Fruit fly (Drosophila melanogaster) whole organism, embryonic: ENCODE measurements around the gene Srg3.

ENCODE experiments used
- Awh ChIP-seq: fragments of 200-800 bp; sonication (Bioruptor generic); IDR thresholded peaks from 2 replicates; pipeline ENCODE4, ENCODE4 v1.3.6; 2022; ENCODE audit warnings: missing biosample characterization, missing genetic modification characterization
- Bgb ChIP-seq: fragments of 200-800 bp; sonication (Bioruptor generic); IDR thresholded peaks from 2 replicates; pipeline ENCODE4 v1.3.6; 2022; ENCODE audit warnings: missing biosample characterization, missing genetic modification characterization; ENCODE audit not compliant: partially characterized antibody
- CG10979 ChIP-seq: fragments of 200-800 bp; sonication (Bioruptor generic); optimal IDR thresholded peaks from 2 replicates; lab custom pipeline; 2018; ENCODE audit warnings: missing biosample characterization, mild to moderate bottlenecking, missing genetic modification characterization, moderate library complexity
- CG11093 ChIP-seq: fragments of 200-800 bp; sonication (Bioruptor generic); IDR thresholded peaks from 3 replicates; pipeline ENCODE4 v1.3.6; 2022; ENCODE audit warnings: missing biosample characterization, missing genetic modification characterization
- CG12155 ChIP-seq: fragments of 200-800 bp; sonication (Bioruptor generic); optimal IDR thresholded peaks from 3 replicates; lab custom pipeline; 2016; ENCODE audit warnings: missing biosample characterization, missing genetic modification characterization
- CG13894 ChIP-seq: fragments of 200-800 bp; sonication (Bioruptor generic); optimal IDR thresholded peaks from 3 replicates; lab custom pipeline; 2018; ENCODE audit warnings: missing biosample characterization, mild to moderate bottlenecking, missing genetic modification characterization, moderate library complexity
- CG1529 ChIP-seq: fragments of 200-800 bp; sonication (Bioruptor generic); optimal IDR thresholded peaks from 3 replicates; lab custom pipeline; 2018; ENCODE audit warnings: missing biosample characterization, missing genetic modification characterization
- CG15514 ChIP-seq: fragments of 200-800 bp; sonication (Bioruptor generic); optimal IDR thresholded peaks from 3 replicates; lab custom pipeline; 2017; ENCODE audit warnings: missing biosample characterization, missing genetic modification characterization, mild to moderate bottlenecking, moderate library complexity, missing genetic modification reagents
- CG16779 ChIP-seq: fragments of 200-800 bp; sonication (Bioruptor generic); IDR thresholded peaks from 2 replicates; pipeline ENCODE4 v1.3.6; 2022; ENCODE audit warnings: missing biosample characterization, missing genetic modification characterization
- CG2875 ChIP-seq: fragments of 200-800 bp; sonication (Bioruptor generic); optimal IDR thresholded peaks from 2 replicates; lab custom pipeline; 2017; ENCODE audit warnings: missing biosample characterization, mild to moderate bottlenecking, missing genetic modification characterization, missing genetic modification reagents
- CG31441 ChIP-seq: fragments of 200-800 bp; sonication (Bioruptor generic); IDR thresholded peaks from 2 replicates; pipeline ENCODE4 v1.3.6; 2022; ENCODE audit warnings: missing biosample characterization, missing genetic modification characterization
- CG32532 ChIP-seq: fragments of 200-800 bp; sonication (Bioruptor generic); IDR thresholded peaks from 2 replicates; pipeline ENCODE4 v1.3.6; 2022; ENCODE audit warnings: missing biosample characterization, missing genetic modification characterization
- CG4360 ChIP-seq: fragments of 200-800 bp; sonication (Bioruptor generic); IDR thresholded peaks from 2 replicates; pipeline ENCODE4 v1.3.6; 2022; ENCODE audit warnings: missing biosample characterization, missing genetic modification characterization
- CG4730 ChIP-seq: fragments of 200-800 bp; sonication (Bioruptor generic); IDR thresholded peaks from 2 replicates; pipeline ENCODE4 v1.3.6; 2022; ENCODE audit warnings: missing biosample characterization, missing genetic modification characterization
- CG5180 ChIP-seq: fragments of 200-800 bp; sonication (Bioruptor generic); optimal IDR thresholded peaks from 3 replicates; lab custom pipeline; 2017; ENCODE audit warnings: missing biosample characterization, missing genetic modification characterization, mild to moderate bottlenecking, moderate library complexity, missing genetic modification reagents
- CG6272 ChIP-seq: fragments of 200-800 bp; sonication (Bioruptor generic); IDR thresholded peaks from 2 replicates; pipeline ENCODE4 v1.3.6; 2022; ENCODE audit warnings: missing biosample characterization, missing genetic modification characterization
- CG6689 ChIP-seq: fragments of 200-800 bp; sonication (Bioruptor generic); IDR thresholded peaks from 2 replicates; pipeline ENCODE4 v1.3.6; 2022; ENCODE audit warnings: missing biosample characterization, missing genetic modification characterization
- CG9609 ChIP-seq: fragments of 200-800 bp; sonication (Bioruptor generic); optimal IDR thresholded peaks from 3 replicates; lab custom pipeline; 2016; ENCODE audit warnings: missing biosample characterization, missing genetic modification characterization
- CTCF ChIP-seq: fragments of 200-800 bp; sonication (Bioruptor generic); optimal IDR thresholded peaks from 2 replicates; lab custom pipeline; 2017; ENCODE audit warnings: missing biosample characterization, mild to moderate bottlenecking, missing genetic modification characterization, moderate library complexity
- D ChIP-seq, 2 experiments: fragments of 200-800 bp in 1 of 2; fragments of >200 bp in 1 of 2; sonication (Bioruptor generic) in 1 of 2; optimal IDR thresholded peaks; 2 replicates in 1 of 2; 3 replicates in 1 of 2; lab custom pipeline; 2017; ENCODE audit warnings: mild to moderate bottlenecking in 1 of 2, missing biosample characterization in 1 of 2, missing genetic modification characterization in 1 of 2, missing genetic modification reagents in 1 of 2
- Dref ChIP-seq: fragments of 200-800 bp; sonication (Bioruptor generic); IDR thresholded peaks from 2 replicates; pipeline ENCODE4 v1.3.6; 2022; ENCODE audit warnings: missing biosample characterization, missing genetic modification characterization
- Fer2 ChIP-seq: fragments of 200-800 bp; sonication (Bioruptor generic); optimal IDR thresholded peaks from 2 replicates; lab custom pipeline; 2018; ENCODE audit warnings: missing biosample characterization, mild to moderate bottlenecking, missing genetic modification characterization, moderate library complexity
- PHDP ChIP-seq: fragments of 200-800 bp; sonication (Bioruptor generic); optimal IDR thresholded peaks from 3 replicates; lab custom pipeline; 2018; ENCODE audit warnings: missing biosample characterization, mild to moderate bottlenecking, missing genetic modification characterization, moderate library complexity
- Scr ChIP-seq: fragments of 200-800 bp; sonication (Bioruptor generic); IDR thresholded peaks from 2 replicates; pipeline ENCODE4 v1.3.6; 2022; ENCODE audit warnings: missing biosample characterization, missing genetic modification characterization; ENCODE audit not compliant: partially characterized antibody
- Stat92E ChIP-seq, 3 experiments: fragments of >200 bp in 2 of 3; fragments of 200-800 bp in 1 of 3; sonication (Bioruptor generic) in 1 of 3; optimal IDR thresholded peaks; 2 replicates each; lab custom pipeline; 2017 to 2019; ENCODE audit warnings: missing biosample characterization in 3 of 3, missing genetic modification characterization in 3 of 3, mild to moderate bottlenecking in 1 of 3, moderate library complexity in 1 of 3
- Trl ChIP-seq, 3 experiments: fragments of >200 bp in 2 of 3; fragments of 200-800 bp in 1 of 3; sonication (Bioruptor generic) in 1 of 3; optimal IDR thresholded peaks; 2 replicates in 1 of 3; 3 replicates in 2 of 3; lab custom pipeline; 2016 to 2017; ENCODE audit warnings: missing biosample characterization in 1 of 3, missing genetic modification characterization in 1 of 3
- ara ChIP-seq: fragments of 200-800 bp; sonication (Bioruptor generic); IDR thresholded peaks from 2 replicates; pipeline ENCODE4 v1.3.6; 2022; ENCODE audit warnings: missing biosample characterization, missing genetic modification characterization
- cg ChIP-seq: fragments of 200-800 bp; sonication (Bioruptor generic); optimal IDR thresholded peaks from 3 replicates; lab custom pipeline; 2019; ENCODE audit warnings: missing biosample characterization, mild to moderate bottlenecking, missing genetic modification characterization, moderate library complexity
- chinmo ChIP-seq: fragments of 200-800 bp; sonication (Bioruptor generic); IDR thresholded peaks from 4 replicates; pipeline ENCODE4 v1.3.6; 2022; ENCODE audit warnings: missing biosample characterization, missing genetic modification characterization; ENCODE audit not compliant: partially characterized antibody
- ci ChIP-seq: fragments of 200-800 bp; sonication (Bioruptor generic); IDR thresholded peaks from 3 replicates; pipeline ENCODE4 v1.3.6; 2022; ENCODE audit warnings: missing biosample characterization, missing genetic modification characterization
- crol ChIP-seq: fragments of 200-800 bp; sonication (Bioruptor generic); IDR thresholded peaks from 2 replicates; pipeline ENCODE4 v1.3.6; 2022; ENCODE audit warnings: missing biosample characterization, missing genetic modification characterization
- fd96Cb ChIP-seq: fragments of 200-800 bp; sonication (Bioruptor generic); optimal IDR thresholded peaks from 2 replicates; lab custom pipeline; 2018; ENCODE audit warnings: missing biosample characterization, mild to moderate bottlenecking, missing genetic modification characterization, moderate library complexity
- gfzf ChIP-seq: fragments of 200-800 bp; sonication (Bioruptor generic); optimal IDR thresholded peaks from 2 replicates; lab custom pipeline; 2016; ENCODE audit warnings: missing biosample characterization, mild to moderate bottlenecking, missing genetic modification characterization, moderate library complexity
- mld ChIP-seq: fragments of 200-800 bp; sonication (Bioruptor generic); IDR thresholded peaks from 3 replicates; pipeline ENCODE4 v1.3.6; 2022; ENCODE audit warnings: missing biosample characterization, missing genetic modification characterization; ENCODE audit not compliant: partially characterized antibody
- nerfin-1 ChIP-seq: fragments of 200-800 bp; sonication (Bioruptor generic); optimal IDR thresholded peaks from 3 replicates; lab custom pipeline; 2019; ENCODE audit warnings: missing biosample characterization, mild to moderate bottlenecking, missing genetic modification characterization, moderate library complexity
- pan ChIP-seq, 4 experiments: fragments of >200 bp in 3 of 4; fragments of 200-800 bp in 1 of 4; sonication (Bioruptor generic) in 1 of 4; optimal IDR thresholded peaks in 3 of 4; IDR thresholded peaks in 1 of 4; 2 replicates each; pipeline versions ENCODE4 v1.3.6 to Lab custom; 2017 to 2022; ENCODE audit warnings: missing biosample characterization in 2 of 4, missing genetic modification characterization in 2 of 4, mixed read lengths in 1 of 4
- pb ChIP-seq: fragments of 200-800 bp; sonication (Bioruptor generic); optimal IDR thresholded peaks from 3 replicates; lab custom pipeline; 2016; ENCODE audit warnings: missing biosample characterization, missing genetic modification characterization
- phol ChIP-seq: fragments of 200-800 bp; sonication (Bioruptor generic); optimal IDR thresholded peaks from 3 replicates; lab custom pipeline; 2018; ENCODE audit warnings: missing biosample characterization, mild to moderate bottlenecking, missing genetic modification characterization, moderate library complexity
- prd ChIP-seq, 3 experiments: fragments of >200 bp in 2 of 3; fragments of 200-800 bp in 1 of 3; sonication (Bioruptor generic) in 1 of 3; optimal IDR thresholded peaks in 2 of 3; IDR thresholded peaks in 1 of 3; 2 replicates in 2 of 3; 3 replicates in 1 of 3; pipeline versions ENCODE4 v1.3.6 to Lab custom; 2017 to 2022; ENCODE audit warnings: missing biosample characterization in 1 of 3, missing genetic modification characterization in 1 of 3
- repo ChIP-seq: fragments of 200-800 bp; sonication (Bioruptor generic); optimal IDR thresholded peaks from 2 replicates; lab custom pipeline; 2016; ENCODE audit warnings: missing biosample characterization, missing genetic modification characterization
- tin ChIP-seq: fragments of 200-800 bp; sonication (Bioruptor generic); optimal IDR thresholded peaks from 3 replicates; lab custom pipeline; 2016; ENCODE audit warnings: missing biosample characterization, missing genetic modification characterization
- trem ChIP-seq: fragments of 200-800 bp; optimal IDR thresholded peaks from 3 replicates; lab custom pipeline; 2019; ENCODE audit warnings: missing biosample characterization, mild to moderate bottlenecking, missing genetic modification characterization, moderate library complexity
- tx ChIP-seq: fragments of 200-800 bp; sonication (Bioruptor generic); optimal IDR thresholded peaks from 2 replicates; lab custom pipeline; 2016; ENCODE audit warnings: missing biosample characterization, missing genetic modification characterization
- zfh1 ChIP-seq: fragments of 200-800 bp; sonication (Bioruptor generic); IDR thresholded peaks from 3 replicates; pipeline ENCODE4 v1.3.6; 2022; ENCODE audit warnings: missing biosample characterization, missing genetic modification characterization

The Srg3 gene

dm6 chr3L:9402157-9402890, 40.7 kb upstream of the Srg3 start, which contains the start of gene eIF4E1 (continued):
- TF ChIP-seq CG4360 (peak; percentile 52; the same call in 1 of the 2 replicates), ara (GFP tag; lab: Robert Waterston, UW) (no peak), Dref (GFP tag; lab: Robert Waterston, UW) (peak; percentile 92), mld (peak; percentile 68), pan (optimal IDR thresholded peaks at IDR 0.05; lab: Kevin White, UChicago) (no peak), pan (GFP tag; optimal IDR thresholded peaks at IDR 0.05 in 1 of 2, IDR thresholded peaks at IDR 0.05 in 1 of 2) (no peak), CG4730 (no peak), CG6272 (GFP tag; lab: Robert Waterston, UW) (no peak), repo (no peak), gfzf (peak; percentile 75)

dm6 chr3L:9404497-9404896, 38.5 kb upstream of the Srg3 start, which contains the start of gene Cpr67B:
Gene Cpr67B (plus strand): TSS chr3L:9404797.
- TF ChIP-seq CG12155 (no peak), Fer2 (tag; lab: Kevin White, UChicago) (no peak), chinmo (GFP tag; lab: Robert Waterston, UW) (0 out of 4 replicates have a peak, but pooled peaks have one; percentile 15), CG13894 (tag; lab: Kevin White, UChicago) (peak; percentile 43)

- no peak for TF ChIP-seq Awh
- TF ChIP-seq pb: no peak
- TF ChIP-seq mld: no peak
- no peak for TF ChIP-seq CG15514 (GFP tag; lab: Kevin White, UChicago)
- TF ChIP-seq CG11093 (GFP tag; lab: Robert Waterston, UW): no peak
- TF ChIP-seq CG31441 (GFP tag; lab: Robert Waterston, UW): no peak
- peak; percentile 64 for TF ChIP-seq crol
- TF ChIP-seq CG4360: no peak
- no peak for TF ChIP-seq CG9609 (GFP tag; lab: Kevin White, UChicago)
- no peak for TF ChIP-seq CG1529 (GFP tag; lab: Kevin White, UChicago)
- TF ChIP-seq CTCF (GFP tag; lab: Kevin White, UChicago): no peak
- TF ChIP-seq CG5180: no peak
- TF ChIP-seq Scr (GFP tag; lab: Robert Waterston, UW): no peak
- peak; percentile 94 for TF ChIP-seq cg
- TF ChIP-seq D (optimal IDR thresholded peaks at IDR 0.05; lab: Kevin White, UChicago): peak; percentile 69
- TF ChIP-seq D (GFP tag; optimal IDR thresholded peaks at IDR 0.05; lab: Kevin White, UChicago): no peak
- TF ChIP-seq CG10979 (tag; lab: Kevin White, UChicago): no peak
- TF ChIP-seq CG6689 (GFP tag; lab: Robert Waterston, UW): no peak
- no peak for TF ChIP-seq Stat92E (GFP tag; optimal IDR thresholded peaks at IDR 0.05; lab: Kevin White, UChicago)
- no peak for TF ChIP-seq Trl (optimal IDR thresholded peaks at IDR 0.05; lab: Kevin White, UChicago)
- TF ChIP-seq Trl (GFP tag; optimal IDR thresholded peaks at IDR 0.05; lab: Kevin White, UChicago): no peak
- peak; percentile 24 for TF ChIP-seq nerfin-1 (tag; lab: Kevin White, UChicago)
- TF ChIP-seq trem (tag; lab: Kevin White, UChicago): no peak
- TF ChIP-seq CG32532 (GFP tag; lab: Robert Waterston, UW): no peak
- TF ChIP-seq prd (optimal IDR thresholded peaks at IDR 0.05; lab: Kevin White, UChicago): no peak
- TF ChIP-seq prd (GFP tag; IDR thresholded peaks at IDR 0.05; lab: Robert Waterston, UW): no peak
- no peak for TF ChIP-seq CG2875 (GFP tag; lab: Kevin White, UChicago)
- TF ChIP-seq ci (GFP tag; lab: Robert Waterston, UW): no peak
- no peak for TF ChIP-seq fd96Cb (tag; lab: Kevin White, UChicago)
- TF ChIP-seq zfh1 (GFP tag; lab: Robert Waterston, UW): no peak
- no peak for TF ChIP-seq Bgb (GFP tag; lab: Robert Waterston, UW)
- TF ChIP-seq phol (tag; lab: Kevin White, UChicago): no peak
- TF ChIP-seq PHDP (tag; lab: Kevin White, UChicago): no peak
- TF ChIP-seq CG16779: 0 out of 2 replicates have a peak, but pooled peaks have one; percentile 22
- TF ChIP-seq tin (GFP tag; lab: Kevin White, UChicago): no peak
- TF ChIP-seq tx (GFP tag; lab: Kevin White, UChicago): no peak
Measured at dm6 chr3L:9410030-9410589, 32.9 kb upstream of the Srg3 start.
